Worm (Caenorhabditis elegans) whole organism, L2 larva: ENCODE measurements around the gene pha-2.

ENCODE experiments used
- ama-1 ChIP-seq: fragments of 150-350 bp; optimal IDR thresholded peaks from 2 replicates; lab custom pipeline; 2018; ENCODE audit warnings: inconsistent platforms
- gmeb-1 ChIP-seq: fragments of 150-350 bp; optimal IDR thresholded peaks from 2 replicates; lab custom pipeline; 2014; ENCODE audit warnings: missing biosample characterization, missing genetic modification characterization
- lsy-2 ChIP-seq, 2 experiments: fragments of 150-350 bp in 1 of 2; sonication (generic microtip) in 1 of 2; optimal IDR thresholded peaks; 2 replicates each; lab custom pipeline; 2014 to 2017; ENCODE audit warnings: missing biosample characterization in 2 of 2, missing genetic modification characterization in 2 of 2
- nhr-11 ChIP-seq: fragments of 150-350 bp; optimal IDR thresholded peaks from 2 replicates; lab custom pipeline; 2014; ENCODE audit warnings: missing biosample characterization, missing genetic modification characterization
- sem-4 ChIP-seq: fragments of 150-350 bp; optimal IDR thresholded peaks from 2 replicates; lab custom pipeline; 2014; ENCODE audit warnings: missing biosample characterization, missing genetic modification reagents, missing genetic modification characterization
- skn-1 ChIP-seq: sonication (generic microtip); optimal IDR thresholded peaks from 2 replicates; lab custom pipeline; 2017; ENCODE audit warnings: missing biosample characterization, missing genetic modification characterization
- snpc-4 ChIP-seq: fragments of 150-350 bp; optimal IDR thresholded peaks from 2 replicates; lab custom pipeline; 2014; ENCODE audit warnings: missing biosample characterization, missing genetic modification characterization
- unc-62 ChIP-seq: fragments of 150-350 bp; optimal IDR thresholded peaks from 2 replicates; lab custom pipeline; 2014; ENCODE audit warnings: missing biosample characterization, missing genetic modification reagents, missing genetic modification characterization
- ztf-11 ChIP-seq: sonication (generic microtip); optimal IDR thresholded peaks from 2 replicates; lab custom pipeline; 2017; ENCODE audit warnings: missing biosample characterization, missing genetic modification characterization

- TF ChIP-seq unc-62 (GFP tag; lab: Kevin White, UChicago) (no peak), lsy-2 (tag; optimal IDR thresholded peaks at IDR 0.05; lab: Kevin White, UChicago) (peak in 1 of 2 experiments; percentile 69), sem-4 (tag; lab: Kevin White, UChicago) (no peak), gmeb-1 (no peak), snpc-4 (tag; lab: Kevin White, UChicago) (peak; percentile 79), skn-1 (tag; lab: Kevin White, UChicago) (no peak), ama-1 (no peak), nhr-11 (no peak), ztf-11 (no peak)
These were observed 25.0 kb upstream of the pha-2 start, which contains the start of gene rund-1 for ce11 chrX:661727-662330.
